Worm (Caenorhabditis elegans): ENCODE results near the gene fat-4.

DNA sequence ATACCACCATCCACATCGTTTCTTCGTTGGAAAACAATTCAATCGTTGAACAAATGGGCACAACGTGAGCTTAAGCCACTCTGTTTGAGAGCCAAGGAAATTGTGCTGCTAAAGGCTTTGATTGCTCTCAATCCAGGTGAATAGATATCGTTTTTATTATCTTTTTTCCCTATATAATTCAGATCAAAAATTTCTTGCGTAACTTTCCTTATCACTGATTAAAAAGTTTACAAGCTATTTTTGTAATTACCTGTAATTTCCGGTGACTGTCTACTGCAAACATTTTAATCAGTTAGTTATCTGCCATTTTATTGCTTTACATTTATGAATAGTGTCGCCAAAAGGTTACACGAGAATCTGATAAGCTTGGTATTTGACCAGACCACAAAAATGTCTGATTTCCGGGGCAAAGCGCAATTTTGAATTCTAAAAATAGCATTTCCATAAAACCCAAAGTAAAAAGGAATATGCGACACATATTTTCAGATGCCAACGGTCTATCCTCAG is 36.5 kb upstream of the fat-4 start:
- TF ChIP-seq ceh-82 (tag; optimal IDR thresholded peaks at IDR 0.05) (no peak), ceh-62 (tag; optimal IDR thresholded peaks at IDR 0.05) (no peak), fkh-10 (GFP tag; optimal IDR thresholded peaks at IDR 0.05) (no peak)
